Fruit fly (Drosophila melanogaster) whole organism, embryonic: ENCODE data around the gene Nsun5.

Experiments
- B-H1 ChIP-seq: fragments of 200-800 bp; sonication (Bioruptor generic); IDR thresholded peaks from 3 replicates; pipeline ENCODE4 v1.3.6; 2022; ENCODE audit warnings: missing biosample characterization, missing genetic modification characterization
- Bdp1 ChIP-seq: fragments of 200-800 bp; sonication (Bioruptor generic); optimal IDR thresholded peaks from 3 replicates; lab custom pipeline; 2016; ENCODE audit warnings: missing biosample characterization, missing genetic modification characterization
- Bgb ChIP-seq: fragments of 200-800 bp; sonication (Bioruptor generic); IDR thresholded peaks from 2 replicates; pipeline ENCODE4 v1.3.6; 2022; ENCODE audit warnings: missing biosample characterization, missing genetic modification characterization; ENCODE audit not compliant: partially characterized antibody
- CG10366 ChIP-seq: fragments of 200-800 bp; sonication (Bioruptor generic); IDR thresholded peaks from 2 replicates; pipeline ENCODE4 v1.3.6; 2022; ENCODE audit warnings: missing biosample characterization, missing genetic modification characterization
- CG11456 ChIP-seq: fragments of 200-800 bp; sonication (Bioruptor generic); IDR thresholded peaks from 3 replicates; pipeline ENCODE4 v1.3.6; 2022; ENCODE audit warnings: missing biosample characterization, missing genetic modification characterization
- CG11696 ChIP-seq: fragments of 200-800 bp; sonication (Bioruptor generic); IDR thresholded peaks from 2 replicates; pipeline ENCODE4 v1.3.6; 2022; ENCODE audit warnings: missing biosample characterization, missing genetic modification characterization
- CG12104 ChIP-seq: fragments of 200-800 bp; sonication (Bioruptor generic); optimal IDR thresholded peaks from 3 replicates; lab custom pipeline; 2016; ENCODE audit warnings: missing biosample characterization, missing genetic modification characterization
- CG15011 ChIP-seq: fragments of 200-800 bp; sonication (Bioruptor generic); optimal IDR thresholded peaks from 3 replicates; lab custom pipeline; 2018; ENCODE audit warnings: missing biosample characterization, mild to moderate bottlenecking, missing genetic modification characterization
- CG15514 ChIP-seq: fragments of 200-800 bp; sonication (Bioruptor generic); optimal IDR thresholded peaks from 3 replicates; lab custom pipeline; 2017; ENCODE audit warnings: missing biosample characterization, missing genetic modification characterization, mild to moderate bottlenecking, moderate library complexity, missing genetic modification reagents
- CG1603 ChIP-seq: fragments of 200-800 bp; sonication (Bioruptor generic); optimal IDR thresholded peaks from 2 replicates; lab custom pipeline; 2019; ENCODE audit warnings: missing biosample characterization, mild to moderate bottlenecking, missing genetic modification characterization, moderate library complexity
- CG17186 ChIP-seq: fragments of 200-800 bp; sonication (Bioruptor generic); optimal IDR thresholded peaks from 3 replicates; lab custom pipeline; 2017; ENCODE audit warnings: missing biosample characterization, missing genetic modification reagents, missing genetic modification characterization
- CG17912 ChIP-seq: fragments of 200-800 bp; sonication (Bioruptor generic); optimal IDR thresholded peaks from 2 replicates; lab custom pipeline; 2018; ENCODE audit warnings: missing biosample characterization, mild to moderate bottlenecking, missing genetic modification characterization
- CG18262 ChIP-seq: fragments of 200-800 bp; optimal IDR thresholded peaks from 3 replicates; lab custom pipeline; 2019; ENCODE audit warnings: missing biosample characterization, mild to moderate bottlenecking, missing genetic modification characterization, moderate library complexity
- CG2678 ChIP-seq: fragments of 200-800 bp; sonication (Bioruptor generic); optimal IDR thresholded peaks from 3 replicates; lab custom pipeline; 2019; ENCODE audit warnings: missing biosample characterization, mild to moderate bottlenecking, missing genetic modification characterization, moderate library complexity
- CG31224 ChIP-seq: fragments of 200-800 bp; sonication (Bioruptor generic); IDR thresholded peaks from 2 replicates; pipeline ENCODE4 v1.3.6; 2022; ENCODE audit warnings: missing biosample characterization, missing genetic modification characterization
- CG42726 ChIP-seq: fragments of 200-800 bp; sonication (Bioruptor generic); IDR thresholded peaks from 2 replicates; pipeline ENCODE4 v1.3.6; 2022; ENCODE audit warnings: missing biosample characterization, missing genetic modification characterization; ENCODE audit not compliant: partially characterized antibody
- CG4360 ChIP-seq: fragments of 200-800 bp; sonication (Bioruptor generic); IDR thresholded peaks from 2 replicates; pipeline ENCODE4 v1.3.6; 2022; ENCODE audit warnings: missing biosample characterization, missing genetic modification characterization
- CG6272 ChIP-seq: fragments of 200-800 bp; sonication (Bioruptor generic); IDR thresholded peaks from 2 replicates; pipeline ENCODE4 v1.3.6; 2022; ENCODE audit warnings: missing biosample characterization, missing genetic modification characterization
- CG6765 ChIP-seq: fragments of 200-800 bp; sonication (Bioruptor generic); optimal IDR thresholded peaks from 3 replicates; lab custom pipeline; 2017; ENCODE audit warnings: missing biosample characterization, mild to moderate bottlenecking, missing genetic modification characterization
- CG7786 ChIP-seq: fragments of 200-800 bp; sonication (Bioruptor generic); optimal IDR thresholded peaks from 2 replicates; lab custom pipeline; 2016; ENCODE audit warnings: missing biosample characterization, missing genetic modification characterization
- CG7839 ChIP-seq: fragments of 200-800 bp; sonication (Bioruptor generic); optimal IDR thresholded peaks from 3 replicates; lab custom pipeline; 2018; ENCODE audit warnings: missing biosample characterization, mild to moderate bottlenecking, missing genetic modification characterization, moderate library complexity
- CG8765 ChIP-seq: fragments of 200-800 bp; sonication (Bioruptor generic); IDR thresholded peaks from 2 replicates; pipeline ENCODE4 v1.3.6; 2022; ENCODE audit warnings: missing biosample characterization, missing genetic modification characterization
- E2f1 ChIP-seq: fragments of 200-800 bp; sonication (Bioruptor generic); IDR thresholded peaks from 2 replicates; pipeline ENCODE4 v1.3.6; 2022; ENCODE audit warnings: missing biosample characterization, missing genetic modification characterization
- Ets65A ChIP-seq: fragments of 200-800 bp; sonication (Bioruptor generic); peaks from one replicate; lab custom pipeline; 2016; ENCODE audit warnings: missing biosample characterization, missing genetic modification characterization
- Fer1 ChIP-seq: fragments of 200-800 bp; sonication (Bioruptor generic); optimal IDR thresholded peaks from 2 replicates; lab custom pipeline; 2017; ENCODE audit warnings: missing biosample characterization, mild to moderate bottlenecking, missing genetic modification characterization
- HLH4C ChIP-seq: fragments of 200-800 bp; sonication (Bioruptor generic); IDR thresholded peaks from 3 replicates; pipeline ENCODE4 v1.3.6; 2022; ENCODE audit warnings: missing biosample characterization, missing genetic modification characterization; ENCODE audit not compliant: partially characterized antibody
- Hr51 ChIP-seq, 2 experiments: fragments of 200-800 bp; sonication (Bioruptor generic); optimal IDR thresholded peaks; 2 replicates in 1 of 2; 3 replicates in 1 of 2; lab custom pipeline; 2016 to 2018; ENCODE audit warnings: missing biosample characterization in 2 of 2, missing genetic modification characterization in 2 of 2, mild to moderate bottlenecking in 1 of 2, moderate library complexity in 1 of 2
- Hsf ChIP-seq: fragments of 200-800 bp; sonication (Bioruptor generic); optimal IDR thresholded peaks from 3 replicates; lab custom pipeline; 2016; ENCODE audit warnings: missing biosample characterization, missing genetic modification characterization
- Kr ChIP-seq: fragments of 200-800 bp; sonication (Bioruptor generic); optimal IDR thresholded peaks from 2 replicates; lab custom pipeline; 2017; ENCODE audit warnings: missing biosample characterization, mild to moderate bottlenecking, missing genetic modification characterization
- Nf-YA ChIP-seq: fragments of 200-800 bp; sonication (Bioruptor generic); IDR thresholded peaks from 2 replicates; pipeline ENCODE4 v1.3.6; 2022; ENCODE audit warnings: missing biosample characterization, missing genetic modification characterization
- Scr ChIP-seq: fragments of 200-800 bp; sonication (Bioruptor generic); IDR thresholded peaks from 2 replicates; pipeline ENCODE4 v1.3.6; 2022; ENCODE audit warnings: missing biosample characterization, missing genetic modification characterization; ENCODE audit not compliant: partially characterized antibody
- Spps ChIP-seq: fragments of 200-800 bp; sonication (Bioruptor generic); optimal IDR thresholded peaks from 2 replicates; lab custom pipeline; 2018; ENCODE audit warnings: missing biosample characterization, mild to moderate bottlenecking, missing genetic modification characterization
- Stat92E ChIP-seq, 3 experiments: fragments of >200 bp in 2 of 3; fragments of 200-800 bp in 1 of 3; sonication (Bioruptor generic) in 1 of 3; optimal IDR thresholded peaks; 2 replicates each; lab custom pipeline; 2017 to 2019; ENCODE audit warnings: missing biosample characterization in 3 of 3, missing genetic modification characterization in 3 of 3, mild to moderate bottlenecking in 1 of 3, moderate library complexity in 1 of 3
- Tbp ChIP-seq: fragments of >200 bp; optimal IDR thresholded peaks from 2 replicates; lab custom pipeline; 2018; ENCODE audit warnings: missing biosample characterization, missing genetic modification characterization
- bigmax ChIP-seq: fragments of 200-800 bp; sonication (Bioruptor generic); optimal IDR thresholded peaks from 2 replicates; lab custom pipeline; 2018; ENCODE audit warnings: missing biosample characterization, mild to moderate bottlenecking, missing genetic modification characterization
- chif ChIP-seq, 2 experiments: fragments of 200-800 bp; sonication (Bioruptor generic); optimal IDR thresholded peaks; 3 replicates each; lab custom pipeline; 2016; ENCODE audit warnings: missing biosample characterization in 2 of 2, missing genetic modification characterization in 2 of 2
- ci ChIP-seq: fragments of 200-800 bp; sonication (Bioruptor generic); IDR thresholded peaks from 3 replicates; pipeline ENCODE4 v1.3.6; 2022; ENCODE audit warnings: missing biosample characterization, missing genetic modification characterization
- esg ChIP-seq: fragments of 200-800 bp; sonication (Bioruptor generic); conservative IDR thresholded peaks from 2 replicates; pipeline ENCODE4 v1.3.6; 2022; ENCODE audit warnings: missing biosample characterization, missing genetic modification characterization
- gce ChIP-seq: fragments of 200-800 bp; sonication (Bioruptor generic); IDR thresholded peaks from 3 replicates; pipeline ENCODE4 v1.3.6; 2022; ENCODE audit warnings: missing biosample characterization, missing genetic modification characterization
- ind ChIP-seq: fragments of 200-800 bp; sonication (Bioruptor generic); optimal IDR thresholded peaks from 3 replicates; lab custom pipeline; 2016; ENCODE audit warnings: missing biosample characterization, missing genetic modification characterization
- nerfin-1 ChIP-seq: fragments of 200-800 bp; sonication (Bioruptor generic); optimal IDR thresholded peaks from 3 replicates; lab custom pipeline; 2019; ENCODE audit warnings: missing biosample characterization, mild to moderate bottlenecking, missing genetic modification characterization, moderate library complexity
- nom ChIP-seq: fragments of 200-800 bp; sonication (Bioruptor generic); optimal IDR thresholded peaks from 2 replicates; lab custom pipeline; 2017; ENCODE audit warnings: missing biosample characterization, missing genetic modification characterization, mild to moderate bottlenecking, moderate library complexity, missing genetic modification reagents
- org-1 ChIP-seq: fragments of 200-800 bp; sonication (Bioruptor generic); optimal IDR thresholded peaks from 2 replicates; lab custom pipeline; 2017; ENCODE audit warnings: missing biosample characterization, missing genetic modification characterization
- peb ChIP-seq: fragments of 200-800 bp; sonication (Bioruptor generic); IDR thresholded peaks from 2 replicates; pipeline ENCODE4 v1.3.6; 2022; ENCODE audit warnings: missing biosample characterization, missing genetic modification characterization
- pfk ChIP-seq: fragments of 200-800 bp; sonication (Bioruptor generic); optimal IDR thresholded peaks from 2 replicates; lab custom pipeline; 2018; ENCODE audit warnings: missing biosample characterization, mild to moderate bottlenecking, missing genetic modification characterization, moderate library complexity
- sr ChIP-seq: fragments of 200-800 bp; sonication (Bioruptor generic); IDR thresholded peaks from 3 replicates; pipeline ENCODE4 v1.3.6; 2022; ENCODE audit warnings: missing biosample characterization, missing genetic modification characterization
- unpg ChIP-seq: fragments of 200-800 bp; sonication (Bioruptor generic); optimal IDR thresholded peaks from 3 replicates; lab custom pipeline; 2018; ENCODE audit warnings: missing biosample characterization, mild to moderate bottlenecking, missing genetic modification characterization, moderate library complexity
- vfl ChIP-seq: fragments of 200-800 bp; sonication (Bioruptor generic); optimal IDR thresholded peaks from 2 replicates; lab custom pipeline; 2016; ENCODE audit warnings: missing biosample characterization, missing genetic modification characterization
- zen ChIP-seq: fragments of 200-800 bp; sonication (Bioruptor generic); optimal IDR thresholded peaks from 3 replicates; lab custom pipeline; 2018; ENCODE audit warnings: missing biosample characterization, mild to moderate bottlenecking, missing genetic modification characterization, moderate library complexity
- zfh1 ChIP-seq: fragments of 200-800 bp; sonication (Bioruptor generic); IDR thresholded peaks from 3 replicates; pipeline ENCODE4 v1.3.6; 2022; ENCODE audit warnings: missing biosample characterization, missing genetic modification characterization

The Nsun5 gene

dm6 chr3R:19153502-19153983 lies 8.6 kb downstream of the Nsun5 start, which contains the start of gene CG5835 (continued):
- TF ChIP-seq CG11696 (GFP tag; lab: Robert Waterston, UW): no peak
- TF ChIP-seq CG7839: peak; percentile 12
- TF ChIP-seq Hsf: no peak
- TF ChIP-seq Hr51 (GFP tag; optimal IDR thresholded peaks at IDR 0.05; lab: Kevin White, UChicago): no peak
- TF ChIP-seq E2f1 (GFP tag; lab: Robert Waterston, UW): no peak
- TF ChIP-seq CG4360: no peak
- no peak for TF ChIP-seq bigmax (GFP tag; lab: Kevin White, UChicago)
- peak; percentile 72 for TF ChIP-seq ci (GFP tag; lab: Robert Waterston, UW)
- 0 out of 2 replicates have a peak, but pooled peaks have one; percentile 12 for TF ChIP-seq Scr (GFP tag; lab: Robert Waterston, UW)
- peak; percentile 50; the same call in 1 of the 3 replicates for TF ChIP-seq sr (GFP tag; lab: Robert Waterston, UW)
- TF ChIP-seq Bgb (GFP tag; lab: Robert Waterston, UW): peak; percentile 53; the same call in 1 of the 2 replicates
- no peak for TF ChIP-seq Bdp1
- peak; percentile 36 for TF ChIP-seq CG15514 (GFP tag; lab: Kevin White, UChicago)
- TF ChIP-seq nerfin-1: no peak
- TF ChIP-seq chif (GFP tag; optimal IDR thresholded peaks at IDR 0.05; lab: Kevin White, UChicago): no peak
- peak; percentile 17 for TF ChIP-seq CG6765 (GFP tag; lab: Kevin White, UChicago)
- no peak for TF ChIP-seq CG8765 (GFP tag; lab: Robert Waterston, UW)
- TF ChIP-seq CG17186 (GFP tag; lab: Kevin White, UChicago): no peak
- no peak for TF ChIP-seq peb (GFP tag; lab: Robert Waterston, UW)
- TF ChIP-seq HLH4C (GFP tag; lab: Robert Waterston, UW): no peak; the same call in 2 of the 3 replicates
- TF ChIP-seq CG18262: peak; percentile 18
- TF ChIP-seq nom (GFP tag; lab: Kevin White, UChicago): no peak
- TF ChIP-seq zfh1: no peak; the same call in 2 of the 3 replicates
- no peak for TF ChIP-seq CG10366 (GFP tag; lab: Robert Waterston, UW)
- TF ChIP-seq Nf-YA (GFP tag; lab: Robert Waterston, UW): no peak
- no peak for TF ChIP-seq CG11456 (GFP tag; lab: Robert Waterston, UW)
- no peak for TF ChIP-seq zen (tag; lab: Kevin White, UChicago)
- no peak for TF ChIP-seq Stat92E (GFP tag; optimal IDR thresholded peaks at IDR 0.05; lab: Kevin White, UChicago)
- no peak for TF ChIP-seq pfk (GFP tag; lab: Kevin White, UChicago)
- TF ChIP-seq vfl (GFP tag; lab: Kevin White, UChicago): no peak
- peak; percentile 5 for TF ChIP-seq CG1603
- no peak for TF ChIP-seq Tbp (GFP tag; lab: Kevin White, UChicago)
- no peak for TF ChIP-seq esg (GFP tag; lab: Robert Waterston, UW)
- TF ChIP-seq org-1: no peak
- TF ChIP-seq CG31224 (GFP tag; lab: Robert Waterston, UW): no peak
- TF ChIP-seq Fer1 (GFP tag; lab: Kevin White, UChicago): peak; percentile 50
- no peak for TF ChIP-seq ind (GFP tag; lab: Kevin White, UChicago)
- no peak for TF ChIP-seq Kr (GFP tag; lab: Kevin White, UChicago)
- TF ChIP-seq B-H1: no peak
- no peak; the same call in 1 of the 2 replicates for TF ChIP-seq CG42726 (GFP tag; lab: Robert Waterston, UW)
- no peak for TF ChIP-seq gce (GFP tag; lab: Robert Waterston, UW)
- TF ChIP-seq Ets65A (GFP tag; lab: Kevin White, UChicago): no peak
- TF ChIP-seq CG12104 (GFP tag; lab: Kevin White, UChicago): no peak
- peak; percentile 10 for TF ChIP-seq CG2678 (tag; lab: Kevin White, UChicago)
- no peak for TF ChIP-seq CG15011 (GFP tag; lab: Kevin White, UChicago)
- peak; percentile 16 for TF ChIP-seq CG7786
- TF ChIP-seq CG17912: peak; percentile 55
- peak; percentile 10 for TF ChIP-seq unpg (GFP tag; lab: Kevin White, UChicago)
- TF ChIP-seq CG6272 (GFP tag; lab: Robert Waterston, UW): no peak
- no peak for TF ChIP-seq Spps (tag; lab: Kevin White, UChicago)
